Worm (Caenorhabditis elegans) whole organism, mixed stage, embryonic: ENCODE measurements around the gene C35A5.4.

Source experiments
- M03D4.4 ChIP-seq: sonication (generic microtip); optimal IDR thresholded peaks from 2 replicates; lab custom pipeline; 2017; ENCODE audit warnings: mild to moderate bottlenecking, missing genetic modification characterization, missing compliant biosample characterization
- bed-3 ChIP-seq: fragments of 200-800 bp; sonication (Bioruptor generic); optimal IDR thresholded peaks from 3 replicates; lab custom pipeline; 2018; ENCODE audit warnings: mild to moderate bottlenecking, missing genetic modification characterization, moderate library complexity, missing compliant biosample characterization
- blmp-1 ChIP-seq: fragments of 150-350 bp; optimal IDR thresholded peaks from 2 replicates; lab custom pipeline; 2014; ENCODE audit warnings: missing biosample characterization, missing genetic modification characterization
- ceh-39 ChIP-seq: fragments of 150-350 bp; optimal IDR thresholded peaks from 2 replicates; lab custom pipeline; 2014; ENCODE audit warnings: missing biosample characterization, missing genetic modification characterization
- ceh-43 ChIP-seq: fragments of 200-800 bp; sonication (Bioruptor generic); optimal IDR thresholded peaks from 2 replicates; lab custom pipeline; 2018; ENCODE audit warnings: mild to moderate bottlenecking, missing genetic modification characterization, moderate library complexity, missing compliant biosample characterization
- ces-1 ChIP-seq: fragments of 150-350 bp; optimal IDR thresholded peaks from 2 replicates; lab custom pipeline; 2014; ENCODE audit warnings: missing biosample characterization, missing genetic modification reagents, missing genetic modification characterization
- cnd-1 ChIP-seq: fragments of 200-800 bp; sonication (Bioruptor generic); optimal IDR thresholded peaks from 2 replicates; lab custom pipeline; 2018; ENCODE audit warnings: mild to moderate bottlenecking, missing genetic modification characterization, missing compliant biosample characterization
- drap-1 ChIP-seq: fragments of 200-800 bp; sonication (Bioruptor generic); optimal IDR thresholded peaks from 3 replicates; lab custom pipeline; 2018; ENCODE audit warnings: mild to moderate bottlenecking, missing genetic modification characterization, missing compliant biosample characterization
- elt-1 ChIP-seq: sonication (generic microtip); optimal IDR thresholded peaks from 2 replicates; lab custom pipeline; 2017; ENCODE audit warnings: missing genetic modification characterization, mild to moderate bottlenecking, missing compliant biosample characterization, antibody characterized with exemption, moderate library complexity, borderline replicate concordance; ENCODE audit not compliant: insufficient read depth
- elt-3 ChIP-seq: fragments of 150-350 bp; optimal IDR thresholded peaks from 2 replicates; lab custom pipeline; 2014; ENCODE audit warnings: missing biosample characterization, missing genetic modification characterization
- flh-1 ChIP-seq: fragments of 200-800 bp; sonication (Bioruptor generic); optimal IDR thresholded peaks from 2 replicates; lab custom pipeline; 2018; ENCODE audit warnings: mild to moderate bottlenecking, missing genetic modification characterization, moderate library complexity, missing compliant biosample characterization
- ham-2 ChIP-seq: fragments of 200-800 bp; sonication (Bioruptor generic); optimal IDR thresholded peaks from 2 replicates; lab custom pipeline; 2018; ENCODE audit warnings: mild to moderate bottlenecking, missing genetic modification characterization, missing compliant biosample characterization
- lin-13 ChIP-seq: fragments of 150-350 bp; optimal IDR thresholded peaks from 2 replicates; lab custom pipeline; 2014; ENCODE audit warnings: missing biosample characterization, missing genetic modification characterization
- lin-32 ChIP-seq: fragments of 200-800 bp; sonication (Bioruptor generic); optimal IDR thresholded peaks from 2 replicates; lab custom pipeline; 2018; ENCODE audit warnings: mild to moderate bottlenecking, missing genetic modification characterization, missing compliant biosample characterization
- lsy-2 ChIP-seq: fragments of 150-350 bp; optimal IDR thresholded peaks from 2 replicates; lab custom pipeline; 2014; ENCODE audit warnings: missing biosample characterization, missing genetic modification characterization
- mab-5 ChIP-seq: fragments of 150-350 bp; optimal IDR thresholded peaks from 2 replicates; lab custom pipeline; 2014; ENCODE audit warnings: missing biosample characterization, missing genetic modification characterization
- mep-1 ChIP-seq: fragments of 150-350 bp; optimal IDR thresholded peaks from 2 replicates; lab custom pipeline; 2017; ENCODE audit warnings: missing biosample characterization, missing genetic modification reagents, missing genetic modification characterization, inconsistent platforms
- nhr-12 ChIP-seq: fragments of 150-350 bp; optimal IDR thresholded peaks from 2 replicates; lab custom pipeline; 2014; ENCODE audit warnings: missing biosample characterization, missing genetic modification characterization
- nhr-2 ChIP-seq: fragments of 150-350 bp; optimal IDR thresholded peaks from 2 replicates; lab custom pipeline; 2014; ENCODE audit warnings: missing biosample characterization, missing genetic modification characterization
- nhr-237 ChIP-seq: fragments of 150-350 bp; optimal IDR thresholded peaks from 2 replicates; lab custom pipeline; 2014; ENCODE audit warnings: missing biosample characterization, missing genetic modification characterization
- nhr-28 ChIP-seq: fragments of 150-350 bp; optimal IDR thresholded peaks from 2 replicates; lab custom pipeline; 2014; ENCODE audit warnings: missing biosample characterization, missing genetic modification characterization
- nhr-76 ChIP-seq: sonication (generic microtip); optimal IDR thresholded peaks from 2 replicates; lab custom pipeline; 2017; ENCODE audit warnings: missing biosample characterization, missing genetic modification characterization
- pha-4 ChIP-seq: fragments of 150-350 bp; optimal IDR thresholded peaks from 2 replicates; lab custom pipeline; 2018; ENCODE audit warnings: missing biosample characterization, missing genetic modification reagents, missing genetic modification characterization
- sem-2 ChIP-seq: fragments of 200-800 bp; sonication (Bioruptor generic); optimal IDR thresholded peaks from 2 replicates; lab custom pipeline; 2018; ENCODE audit warnings: mild to moderate bottlenecking, missing genetic modification characterization, missing compliant biosample characterization
- snpc-4 ChIP-seq: fragments of 150-350 bp; optimal IDR thresholded peaks from 2 replicates; lab custom pipeline; 2014; ENCODE audit warnings: missing biosample characterization, missing genetic modification characterization
- sptf-1 ChIP-seq: sonication (generic microtip); optimal IDR thresholded peaks from 2 replicates; lab custom pipeline; 2017; ENCODE audit warnings: mild to moderate bottlenecking, missing genetic modification characterization, moderate library complexity, missing compliant biosample characterization
- tbx-8 ChIP-seq: fragments of 200-800 bp; sonication (Bioruptor generic); optimal IDR thresholded peaks from 2 replicates; lab custom pipeline; 2018; ENCODE audit warnings: mild to moderate bottlenecking, missing genetic modification characterization, moderate library complexity, missing compliant biosample characterization
- unc-120 ChIP-seq: sonication (generic microtip); optimal IDR thresholded peaks from 2 replicates; lab custom pipeline; 2017; ENCODE audit warnings: missing genetic modification characterization, missing compliant biosample characterization; ENCODE audit not compliant: poor library complexity, severe bottlenecking
- unc-39 ChIP-seq: fragments of 150-350 bp; optimal IDR thresholded peaks from 2 replicates; lab custom pipeline; 2014; ENCODE audit warnings: missing biosample characterization, missing genetic modification characterization
- unc-62 ChIP-seq: fragments of 150-350 bp; optimal IDR thresholded peaks from 2 replicates; lab custom pipeline; 2014; ENCODE audit warnings: missing biosample characterization, missing genetic modification reagents, missing genetic modification characterization
- ztf-11 ChIP-seq: fragments of 150-350 bp; optimal IDR thresholded peaks from 2 replicates; lab custom pipeline; 2014; ENCODE audit warnings: missing biosample characterization, missing genetic modification characterization

C35A5.4 gene

ce11 chrV:10505553-10505952 lies 8.7 kb downstream of the C35A5.4 start, which contains the start of gene C35A5.5:
TSS of gene C35A5.5 (plus strand) at chrV:10505853.
- no peak for TF ChIP-seq ces-1
- no peak for TF ChIP-seq tbx-8
- no peak for TF ChIP-seq unc-39 (tag; lab: Kevin White, UChicago)
- no peak for TF ChIP-seq mab-5 (tag; lab: Kevin White, UChicago)
- no peak for TF ChIP-seq unc-62 (GFP tag; lab: Kevin White, UChicago)
- no peak for TF ChIP-seq ztf-11
- no peak for TF ChIP-seq nhr-28 (tag; lab: Kevin White, UChicago)

- TF ChIP-seq ham-2: no peak
- no peak for TF ChIP-seq mab-5 (tag; lab: Kevin White, UChicago)
- no peak for TF ChIP-seq lin-32
- TF ChIP-seq pha-4: no peak
- TF ChIP-seq nhr-2 (tag; lab: Kevin White, UChicago): no peak
- TF ChIP-seq snpc-4: no peak
- TF ChIP-seq blmp-1 (tag; lab: Kevin White, UChicago): no peak
- no peak for TF ChIP-seq elt-1 (tag; lab: Kevin White, UChicago)
- TF ChIP-seq mep-1 (tag; lab: Kevin White, UChicago): no peak
- TF ChIP-seq, all 35 proteins: peak for 0
Observed at ce11 chrV:10508855-10509254, 12.0 kb downstream of the C35A5.4 start, which contains the start of gene C35A5.6. TSS of gene C35A5.6 (plus strand) at chrV:10509137.

ce11 chrV:10514271-10514670 lies 17.4 kb downstream of the C35A5.4 start, which contains the start of gene dmsr-8:
TSS of gene dmsr-8 (minus strand) at chrV:10514371.
- TF ChIP-seq tbx-8 (no peak), bed-3 (GFP tag; lab: Kevin White, UChicago) (no peak), ztf-11 (no peak), nhr-28 (tag; lab: Kevin White, UChicago) (no peak), nhr-237 (tag; lab: Kevin White, UChicago) (no peak), nhr-2 (tag; lab: Kevin White, UChicago) (no peak), flh-1 (GFP tag; lab: Kevin White, UChicago) (no peak), sem-2 (GFP tag; lab: Kevin White, UChicago) (no peak)

DNA sequence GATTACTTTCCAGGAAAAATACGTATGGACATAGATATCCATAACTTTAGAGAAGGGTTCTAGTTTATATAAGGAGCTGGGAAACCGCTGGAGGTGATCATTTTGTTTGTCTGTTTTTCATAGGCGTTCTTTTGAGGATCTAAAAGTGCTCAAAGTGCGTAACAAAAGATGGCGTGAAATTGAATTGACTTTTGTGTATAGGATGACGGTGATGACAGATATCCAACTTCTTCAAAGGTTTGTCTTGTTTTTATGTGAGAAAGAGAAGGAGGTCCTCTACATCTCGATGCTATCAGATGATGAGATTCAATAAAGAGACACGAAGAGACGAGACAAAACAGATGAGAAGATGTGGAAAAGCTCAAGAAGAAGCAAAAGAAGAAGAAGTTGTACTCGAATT lies 19.9 kb downstream of the C35A5.4 start:
- TF ChIP-seq snpc-4: no peak
- peak; percentile 48 for TF ChIP-seq ces-1
- TF ChIP-seq, all 35 proteins: peak for 1

- TF ChIP-seq unc-120 (tag; lab: Kevin White, UChicago): peak; percentile 46
- TF ChIP-seq unc-62 (GFP tag; lab: Kevin White, UChicago): no peak
- no peak for TF ChIP-seq snpc-4
- TF ChIP-seq lsy-2 (tag; lab: Kevin White, UChicago): peak; percentile 25
- no peak for TF ChIP-seq ces-1
- TF ChIP-seq mep-1 (tag; lab: Kevin White, UChicago): peak; percentile 2
- TF ChIP-seq, all 35 proteins: peak for 3
Observed at ce11 chrV:10525902-10526301, 29.1 kb downstream of the C35A5.4 start, which contains the start of the genes C35A5.8 and hda-11. TSS of gene C35A5.8 (minus strand) at chrV:10525908. TSS of gene hda-11 (plus strand) at chrV:10526184.

DNA sequence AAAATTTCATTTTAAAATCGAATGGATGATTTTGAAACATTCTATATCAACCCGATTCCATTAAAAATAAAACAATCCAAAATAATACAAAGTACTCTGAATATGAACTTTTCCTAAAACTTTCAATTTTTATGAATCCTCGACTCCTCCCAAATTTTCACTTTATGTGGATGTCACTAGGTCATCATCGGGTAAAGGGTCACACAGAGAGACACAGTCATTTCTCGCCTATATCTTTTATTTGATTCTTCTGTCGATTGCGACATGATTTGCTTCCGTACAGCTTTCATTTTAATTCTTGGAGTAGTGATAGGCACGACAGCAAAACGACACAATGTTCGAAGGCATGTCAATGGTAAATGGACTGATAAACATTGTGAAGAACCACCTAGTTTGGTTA lies 31.7 kb downstream of the C35A5.4 start, which contains the start of gene F25D1.3:
TSS of gene F25D1.3 (plus strand) at position 225 of the 400 bp plus-strand sequence.
- no peak for TF ChIP-seq nhr-12 (tag; lab: Kevin White, UChicago)
- TF ChIP-seq M03D4.4 (tag; lab: Kevin White, UChicago): no peak
- no peak for TF ChIP-seq elt-3
- TF ChIP-seq sem-2 (GFP tag; lab: Kevin White, UChicago): no peak
- TF ChIP-seq sptf-1: no peak
- TF ChIP-seq ham-2: no peak
- no peak for TF ChIP-seq unc-62 (GFP tag; lab: Kevin White, UChicago)
- no peak for TF ChIP-seq lin-32
- no peak for TF ChIP-seq mep-1 (tag; lab: Kevin White, UChicago)
- no peak for TF ChIP-seq ceh-43 (GFP tag; lab: Kevin White, UChicago)
- no peak for TF ChIP-seq pha-4
- no peak for TF ChIP-seq drap-1
- TF ChIP-seq blmp-1 (tag; lab: Kevin White, UChicago): no peak
- TF ChIP-seq ceh-39 (tag; lab: Kevin White, UChicago): no peak
- TF ChIP-seq flh-1 (GFP tag; lab: Kevin White, UChicago): no peak
- TF ChIP-seq cnd-1 (tag; lab: Kevin White, UChicago): no peak
- no peak for TF ChIP-seq tbx-8
- no peak for TF ChIP-seq lin-13 (tag; lab: Kevin White, UChicago)
- TF ChIP-seq nhr-76 (tag; lab: Kevin White, UChicago): no peak
- no peak for TF ChIP-seq elt-1 (tag; lab: Kevin White, UChicago)
- TF ChIP-seq, all 35 proteins: peak for 0
